Fruit fly (Drosophila melanogaster) whole organism, embryonic: ENCODE data around the gene alien.

Experiments used
- B-H1 ChIP-seq: fragments of 200-800 bp; sonication (Bioruptor generic); IDR thresholded peaks from 3 replicates; pipeline ENCODE4 v1.3.6; 2022; ENCODE audit warnings: missing biosample characterization, missing genetic modification characterization
- CG12104 ChIP-seq: fragments of 200-800 bp; sonication (Bioruptor generic); optimal IDR thresholded peaks from 3 replicates; lab custom pipeline; 2016; ENCODE audit warnings: missing biosample characterization, missing genetic modification characterization
- CG12942 ChIP-seq: fragments of 200-800 bp; sonication (Bioruptor generic); optimal IDR thresholded peaks from 3 replicates; lab custom pipeline; 2016; ENCODE audit warnings: missing biosample characterization, missing genetic modification characterization
- CG13775 ChIP-seq: fragments of 200-800 bp; sonication (Bioruptor generic); optimal IDR thresholded peaks from 3 replicates; lab custom pipeline; 2017; ENCODE audit warnings: missing biosample characterization, mild to moderate bottlenecking, missing genetic modification characterization
- CG17612 ChIP-seq: fragments of 200-800 bp; sonication (Bioruptor generic); IDR thresholded peaks from 2 replicates; pipeline ENCODE4 v1.3.6; 2022; ENCODE audit warnings: missing biosample characterization, missing genetic modification characterization
- CG17912 ChIP-seq: fragments of 200-800 bp; sonication (Bioruptor generic); optimal IDR thresholded peaks from 2 replicates; lab custom pipeline; 2018; ENCODE audit warnings: missing biosample characterization, mild to moderate bottlenecking, missing genetic modification characterization
- CG18262 ChIP-seq: fragments of 200-800 bp; optimal IDR thresholded peaks from 3 replicates; lab custom pipeline; 2019; ENCODE audit warnings: missing biosample characterization, mild to moderate bottlenecking, missing genetic modification characterization, moderate library complexity
- CG2129 ChIP-seq: fragments of 200-800 bp; sonication (Bioruptor generic); IDR thresholded peaks from 2 replicates; pipeline ENCODE4 v1.3.6; 2022; ENCODE audit warnings: missing biosample characterization, missing genetic modification characterization; ENCODE audit not compliant: partially characterized antibody
- CG3847 ChIP-seq: fragments of 200-800 bp; sonication (Bioruptor generic); IDR thresholded peaks from 2 replicates; pipeline ENCODE4 v1.3.6; 2022; ENCODE audit warnings: missing biosample characterization, missing genetic modification characterization
- CG4282 ChIP-seq: fragments of 200-800 bp; sonication (Bioruptor generic); optimal IDR thresholded peaks from 2 replicates; lab custom pipeline; 2016; ENCODE audit warnings: missing biosample characterization, missing genetic modification characterization
- CG43689 ChIP-seq: fragments of 200-800 bp; sonication (Bioruptor generic); IDR thresholded peaks from 2 replicates; pipeline ENCODE4 v1.3.6; 2022; ENCODE audit warnings: missing biosample characterization, missing genetic modification characterization
- CG5180 ChIP-seq: fragments of 200-800 bp; sonication (Bioruptor generic); optimal IDR thresholded peaks from 3 replicates; lab custom pipeline; 2017; ENCODE audit warnings: missing biosample characterization, missing genetic modification characterization, mild to moderate bottlenecking, moderate library complexity, missing genetic modification reagents
- CG6254 ChIP-seq: fragments of 200-800 bp; sonication (Bioruptor generic); optimal IDR thresholded peaks from 3 replicates; lab custom pipeline; 2017; ENCODE audit warnings: mild to moderate bottlenecking, missing biosample characterization, missing genetic modification reagents, missing genetic modification characterization
- CG7372 ChIP-seq: fragments of 200-800 bp; sonication (Bioruptor generic); IDR thresholded peaks from 2 replicates; pipeline ENCODE4 v1.3.6; 2022; ENCODE audit warnings: missing biosample characterization, missing genetic modification characterization
- CG8944 ChIP-seq: fragments of 200-800 bp; sonication (Bioruptor generic); optimal IDR thresholded peaks from 3 replicates; lab custom pipeline; 2016; ENCODE audit warnings: missing biosample characterization, missing genetic modification characterization
- CG9437 ChIP-seq: fragments of 200-800 bp; sonication (Bioruptor generic); optimal IDR thresholded peaks from 2 replicates; lab custom pipeline; 2018; ENCODE audit warnings: missing biosample characterization, mild to moderate bottlenecking, missing genetic modification characterization
- CTCF ChIP-seq: fragments of 200-800 bp; sonication (Bioruptor generic); optimal IDR thresholded peaks from 2 replicates; lab custom pipeline; 2017; ENCODE audit warnings: missing biosample characterization, mild to moderate bottlenecking, missing genetic modification characterization, moderate library complexity
- D ChIP-seq, 2 experiments: fragments of 200-800 bp in 1 of 2; fragments of >200 bp in 1 of 2; sonication (Bioruptor generic) in 1 of 2; optimal IDR thresholded peaks; 2 replicates in 1 of 2; 3 replicates in 1 of 2; lab custom pipeline; 2017; ENCODE audit warnings: mild to moderate bottlenecking in 1 of 2, missing biosample characterization in 1 of 2, missing genetic modification characterization in 1 of 2, missing genetic modification reagents in 1 of 2
- Doc3 ChIP-seq: fragments of 200-800 bp; sonication (Bioruptor generic); IDR thresholded peaks from 3 replicates; pipeline ENCODE4 v1.3.6; 2022; ENCODE audit warnings: missing biosample characterization, missing genetic modification characterization; ENCODE audit not compliant: partially characterized antibody
- Fer1 ChIP-seq: fragments of 200-800 bp; sonication (Bioruptor generic); optimal IDR thresholded peaks from 2 replicates; lab custom pipeline; 2017; ENCODE audit warnings: missing biosample characterization, mild to moderate bottlenecking, missing genetic modification characterization
- GATAe ChIP-seq: fragments of 200-800 bp; sonication (Bioruptor generic); conservative IDR thresholded peaks from 2 replicates; pipeline ENCODE4 v1.3.6; 2022; ENCODE audit warnings: missing biosample characterization, missing genetic modification characterization
- H15 ChIP-seq: fragments of 200-800 bp; sonication (Bioruptor generic); IDR thresholded peaks from 3 replicates; pipeline ENCODE4 v1.3.6; 2022; ENCODE audit warnings: missing biosample characterization, missing genetic modification characterization
- Hand ChIP-seq: fragments of 200-800 bp; sonication (Bioruptor generic); optimal IDR thresholded peaks from 2 replicates; lab custom pipeline; 2017; ENCODE audit warnings: mild to moderate bottlenecking, missing biosample characterization, missing genetic modification reagents, missing genetic modification characterization
- Hey ChIP-seq: fragments of 200-800 bp; sonication (Bioruptor generic); optimal IDR thresholded peaks from 3 replicates; lab custom pipeline; 2018; ENCODE audit warnings: missing biosample characterization, mild to moderate bottlenecking, missing genetic modification characterization
- HmgZ ChIP-seq: fragments of 200-800 bp; sonication (Bioruptor generic); optimal IDR thresholded peaks from 2 replicates; lab custom pipeline; 2018; ENCODE audit warnings: missing biosample characterization, mild to moderate bottlenecking, missing genetic modification characterization
- Lhr ChIP-seq: fragments of 200-800 bp; sonication (Bioruptor generic); optimal IDR thresholded peaks from 3 replicates; lab custom pipeline; 2017; ENCODE audit warnings: mild to moderate bottlenecking, missing biosample characterization, missing genetic modification reagents, missing genetic modification characterization
- MTF-1 ChIP-seq: fragments of 200-800 bp; sonication (Bioruptor generic); optimal IDR thresholded peaks from 2 replicates; lab custom pipeline; 2018; ENCODE audit warnings: missing biosample characterization, mild to moderate bottlenecking, missing genetic modification characterization, borderline replicate concordance
- Med ChIP-seq: fragments of 200-800 bp; sonication (Bioruptor generic); peaks from one replicate; lab custom pipeline; 2016; ENCODE audit warnings: missing biosample characterization, missing genetic modification characterization, mild to moderate bottlenecking, inconsistent platforms, moderate library complexity
- PHDP ChIP-seq: fragments of 200-800 bp; sonication (Bioruptor generic); optimal IDR thresholded peaks from 3 replicates; lab custom pipeline; 2018; ENCODE audit warnings: missing biosample characterization, mild to moderate bottlenecking, missing genetic modification characterization, moderate library complexity
- Poxn ChIP-seq: fragments of 200-800 bp; sonication (Bioruptor generic); IDR thresholded peaks from 2 replicates; pipeline ENCODE4 v1.3.6; 2022; ENCODE audit warnings: missing biosample characterization, missing genetic modification characterization
- Scr ChIP-seq: fragments of 200-800 bp; sonication (Bioruptor generic); IDR thresholded peaks from 2 replicates; pipeline ENCODE4 v1.3.6; 2022; ENCODE audit warnings: missing biosample characterization, missing genetic modification characterization; ENCODE audit not compliant: partially characterized antibody
- Sin3A ChIP-seq: fragments of >200 bp; optimal IDR thresholded peaks from 2 replicates; lab custom pipeline; 2018
- ab ChIP-seq: fragments of 200-800 bp; sonication (Bioruptor generic); optimal IDR thresholded peaks from 2 replicates; lab custom pipeline; 2016; ENCODE audit warnings: missing biosample characterization, missing genetic modification characterization
- ara ChIP-seq: fragments of 200-800 bp; sonication (Bioruptor generic); IDR thresholded peaks from 2 replicates; pipeline ENCODE4 v1.3.6; 2022; ENCODE audit warnings: missing biosample characterization, missing genetic modification characterization
- bcd ChIP-seq: fragments of 200-800 bp; sonication (Bioruptor generic); optimal IDR thresholded peaks from 2 replicates; lab custom pipeline; 2017; ENCODE audit warnings: missing biosample characterization, mild to moderate bottlenecking, missing genetic modification characterization
- cad ChIP-seq: fragments of >200 bp; optimal IDR thresholded peaks from 2 replicates; lab custom pipeline; 2017; ENCODE audit warnings: missing biosample characterization, missing genetic modification characterization
- disco-r ChIP-seq: fragments of 200-800 bp; sonication (Bioruptor generic); optimal IDR thresholded peaks from 2 replicates; lab custom pipeline; 2016; ENCODE audit warnings: missing biosample characterization, missing genetic modification characterization
- gt ChIP-seq: fragments of 200-800 bp; sonication (Bioruptor generic); IDR thresholded peaks from 2 replicates; pipeline ENCODE4 v1.3.6; 2022; ENCODE audit warnings: missing biosample characterization, missing genetic modification characterization
- lbe ChIP-seq: fragments of 200-800 bp; sonication (Bioruptor generic); optimal IDR thresholded peaks from 2 replicates; lab custom pipeline; 2016; ENCODE audit warnings: missing biosample characterization, mild to moderate bottlenecking, missing genetic modification characterization
- odd ChIP-seq: fragments of 200-800 bp; sonication (Bioruptor generic); optimal IDR thresholded peaks from 2 replicates; lab custom pipeline; 2017; ENCODE audit warnings: missing biosample characterization, mild to moderate bottlenecking, missing genetic modification characterization
- peb ChIP-seq: fragments of 200-800 bp; sonication (Bioruptor generic); IDR thresholded peaks from 2 replicates; pipeline ENCODE4 v1.3.6; 2022; ENCODE audit warnings: missing biosample characterization, missing genetic modification characterization
- pfk ChIP-seq: fragments of 200-800 bp; sonication (Bioruptor generic); optimal IDR thresholded peaks from 2 replicates; lab custom pipeline; 2018; ENCODE audit warnings: missing biosample characterization, mild to moderate bottlenecking, missing genetic modification characterization, moderate library complexity
- phol ChIP-seq: fragments of 200-800 bp; sonication (Bioruptor generic); optimal IDR thresholded peaks from 3 replicates; lab custom pipeline; 2018; ENCODE audit warnings: missing biosample characterization, mild to moderate bottlenecking, missing genetic modification characterization, moderate library complexity
- pum ChIP-seq: fragments of 200-800 bp; sonication (Bioruptor generic); optimal IDR thresholded peaks from 2 replicates; lab custom pipeline; 2016; ENCODE audit warnings: missing biosample characterization, missing genetic modification characterization
- repo ChIP-seq: fragments of 200-800 bp; sonication (Bioruptor generic); optimal IDR thresholded peaks from 2 replicates; lab custom pipeline; 2016; ENCODE audit warnings: missing biosample characterization, missing genetic modification characterization
- sens-2 ChIP-seq: fragments of 200-800 bp; sonication (Bioruptor generic); IDR thresholded peaks from 2 replicates; pipeline ENCODE4 v1.3.6; 2022; ENCODE audit warnings: missing biosample characterization, missing genetic modification characterization
- sisA ChIP-seq: fragments of 200-800 bp; sonication (Bioruptor generic); IDR thresholded peaks from 2 replicates; pipeline ENCODE4 v1.3.6; 2022; ENCODE audit warnings: missing biosample characterization, missing genetic modification characterization
- sr ChIP-seq: fragments of 200-800 bp; sonication (Bioruptor generic); IDR thresholded peaks from 3 replicates; pipeline ENCODE4 v1.3.6; 2022; ENCODE audit warnings: missing biosample characterization, missing genetic modification characterization
- ssp ChIP-seq: fragments of 200-800 bp; sonication (Bioruptor generic); IDR thresholded peaks from 2 replicates; pipeline ENCODE4 v1.3.6; 2022; ENCODE audit warnings: missing biosample characterization, missing genetic modification characterization
- wek ChIP-seq: fragments of 200-800 bp; sonication (Bioruptor generic); optimal IDR thresholded peaks from 3 replicates; lab custom pipeline; 2018; ENCODE audit warnings: missing biosample characterization, mild to moderate bottlenecking, missing genetic modification characterization, moderate library complexity

Gene alien

dm6 chr2L:8952194-8953037 is 44.8 kb downstream of the alien start (continued):
- TF ChIP-seq CG3847 = peak; percentile 37; the same call in 1 of the 2 replicates
- TF ChIP-seq CG12942 (GFP tag; lab: Kevin White, UChicago) = no peak
- TF ChIP-seq Hey (tag; lab: Kevin White, UChicago) = no peak
- no peak for TF ChIP-seq ssp (GFP tag; lab: Robert Waterston, UW)
- TF ChIP-seq Sin3A (lab: Kevin White, UChicago) = no peak
- no peak for TF ChIP-seq repo (GFP tag; lab: Kevin White, UChicago)
- TF ChIP-seq cad = no peak
- no peak for TF ChIP-seq Hand (GFP tag; lab: Kevin White, UChicago)
- no peak for TF ChIP-seq Doc3
- no peak for TF ChIP-seq pfk (GFP tag; lab: Kevin White, UChicago)
- TF ChIP-seq phol (tag; lab: Kevin White, UChicago) = peak; percentile 35
- TF ChIP-seq Lhr (GFP tag; lab: Kevin White, UChicago) = peak; percentile 44
- peak; percentile 93 for TF ChIP-seq Med (GFP tag; lab: Kevin White, UChicago)
- peak; percentile 10 for TF ChIP-seq wek
- TF ChIP-seq H15 (GFP tag; lab: Robert Waterston, UW) = no peak
- TF ChIP-seq sisA (GFP tag; lab: Robert Waterston, UW) = no peak
- no peak for TF ChIP-seq CG17612
- TF ChIP-seq Scr (GFP tag; lab: Robert Waterston, UW) = peak; percentile 51; the same call in 1 of the 2 replicates
- TF ChIP-seq sens-2 (GFP tag; lab: Robert Waterston, UW) = no peak
- peak; percentile 48 for TF ChIP-seq PHDP (tag; lab: Kevin White, UChicago)
- TF ChIP-seq CG12104 (GFP tag; lab: Kevin White, UChicago) = no peak
- TF ChIP-seq CG2129 = no peak
- peak; percentile 44; the same call in 1 of the 2 replicates for TF ChIP-seq GATAe (GFP tag; lab: Robert Waterston, UW)
- no peak for TF ChIP-seq CG17912
- no peak for TF ChIP-seq disco-r (GFP tag; lab: Kevin White, UChicago)
- TF ChIP-seq sr (GFP tag; lab: Robert Waterston, UW) = no peak
- TF ChIP-seq odd (GFP tag; lab: Kevin White, UChicago) = no peak
- no peak for TF ChIP-seq D (optimal IDR thresholded peaks at IDR 0.05; lab: Kevin White, UChicago)
- TF ChIP-seq D (GFP tag; optimal IDR thresholded peaks at IDR 0.05; lab: Kevin White, UChicago) = no peak
- peak; percentile 38 for TF ChIP-seq bcd (GFP tag; lab: Kevin White, UChicago)
- peak; percentile 16 for TF ChIP-seq CG13775
- TF ChIP-seq HmgZ (tag; lab: Kevin White, UChicago) = peak; percentile 40
- TF ChIP-seq pum = peak; percentile 36
- no peak for TF ChIP-seq MTF-1 (GFP tag; lab: Kevin White, UChicago)
- peak; percentile 54; the same call in 1 of the 2 replicates for TF ChIP-seq ara (GFP tag; lab: Robert Waterston, UW)
- TF ChIP-seq CG18262 (tag; lab: Kevin White, UChicago) = peak; percentile 37
- TF ChIP-seq Poxn = no peak
- TF ChIP-seq CG7372 (GFP tag; lab: Robert Waterston, UW) = no peak; the same call in 1 of the 2 replicates
- peak; percentile 33; the same call in 1 of the 3 replicates for TF ChIP-seq B-H1 (GFP tag; lab: Robert Waterston, UW)
- TF ChIP-seq CG8944 (GFP tag; lab: Kevin White, UChicago) = peak; percentile 33
- peak; percentile 10 for TF ChIP-seq CG4282
- no peak for TF ChIP-seq peb (GFP tag; lab: Robert Waterston, UW)
- TF ChIP-seq CG6254 (GFP tag; lab: Kevin White, UChicago) = no peak
- peak; percentile 5 for TF ChIP-seq CG5180 (GFP tag; lab: Kevin White, UChicago)
- peak; percentile 16 for TF ChIP-seq CG9437 (GFP tag; lab: Kevin White, UChicago)
- TF ChIP-seq gt (GFP tag; lab: Robert Waterston, UW) = no peak
- TF ChIP-seq ab (GFP tag; lab: Kevin White, UChicago) = no peak
- TF ChIP-seq CG43689 (GFP tag; lab: Robert Waterston, UW) = no peak
- peak; percentile 33 for TF ChIP-seq Fer1
- TF ChIP-seq lbe (GFP tag; lab: Kevin White, UChicago) = no peak
- peak; percentile 76 for TF ChIP-seq CTCF (GFP tag; lab: Kevin White, UChicago)
